Fruit fly (Drosophila melanogaster): Measurements from ENCODE around the gene CG17803.
"Not testable (repeated sequence)": the region's sequence is repeated elsewhere in the genome, so short reads cannot be mapped to it uniquely, and the experiment has no call there.

Gene CG17803

DNA sequence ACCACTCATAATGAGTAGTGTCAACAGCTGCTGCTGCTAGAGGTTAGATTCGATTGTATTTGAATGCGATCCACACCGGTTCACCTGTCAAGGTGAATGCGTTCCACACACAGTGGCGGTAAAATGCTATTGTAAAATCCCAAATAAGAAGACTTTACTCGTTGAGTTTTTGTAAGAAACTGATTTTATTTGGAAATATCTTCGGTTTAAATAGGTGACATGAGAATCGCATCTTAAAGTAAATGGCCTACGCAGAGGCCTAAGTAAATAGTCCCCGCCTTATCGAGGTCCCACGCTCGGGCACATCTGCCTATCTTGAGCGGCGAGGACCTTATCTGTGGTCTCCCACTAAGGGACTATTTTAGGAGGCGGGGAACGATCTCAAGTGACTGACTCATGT is 38.2 kb downstream of the CG17803 start, which contains the start of gene TyrR:
Gene TyrR (minus strand): TSS at position 101 of the 400 bp plus-strand sequence.
- not testable (repeated sequence) for TF ChIP-seq CG17801 (GFP tag; optimal IDR thresholded peaks at IDR 0.05; ENCODE audit: partially characterized antibody)

DNA sequence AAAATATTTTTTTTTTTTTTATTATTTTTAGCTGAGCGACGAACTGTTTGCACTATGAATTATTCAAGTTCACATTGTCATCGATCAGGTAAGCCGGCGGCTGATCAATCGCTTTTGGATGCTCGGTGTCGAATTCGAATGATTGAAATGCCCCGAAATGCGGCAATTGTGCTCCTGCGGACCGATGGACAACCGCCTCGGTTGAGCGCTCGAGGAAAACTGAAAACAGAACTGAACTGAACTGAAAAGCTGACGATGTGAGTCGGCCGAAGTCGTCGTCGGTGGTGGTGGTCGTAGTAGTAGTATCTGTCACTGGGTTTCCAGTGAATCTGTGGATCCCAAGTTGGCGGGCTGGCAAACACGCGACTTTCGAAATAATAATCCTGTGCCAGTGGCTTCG is 39.1 kb downstream of the CG17803 start:
- no peak for TF ChIP-seq CG17801 (GFP tag; optimal IDR thresholded peaks at IDR 0.05; ENCODE audit: partially characterized antibody)

DNA sequence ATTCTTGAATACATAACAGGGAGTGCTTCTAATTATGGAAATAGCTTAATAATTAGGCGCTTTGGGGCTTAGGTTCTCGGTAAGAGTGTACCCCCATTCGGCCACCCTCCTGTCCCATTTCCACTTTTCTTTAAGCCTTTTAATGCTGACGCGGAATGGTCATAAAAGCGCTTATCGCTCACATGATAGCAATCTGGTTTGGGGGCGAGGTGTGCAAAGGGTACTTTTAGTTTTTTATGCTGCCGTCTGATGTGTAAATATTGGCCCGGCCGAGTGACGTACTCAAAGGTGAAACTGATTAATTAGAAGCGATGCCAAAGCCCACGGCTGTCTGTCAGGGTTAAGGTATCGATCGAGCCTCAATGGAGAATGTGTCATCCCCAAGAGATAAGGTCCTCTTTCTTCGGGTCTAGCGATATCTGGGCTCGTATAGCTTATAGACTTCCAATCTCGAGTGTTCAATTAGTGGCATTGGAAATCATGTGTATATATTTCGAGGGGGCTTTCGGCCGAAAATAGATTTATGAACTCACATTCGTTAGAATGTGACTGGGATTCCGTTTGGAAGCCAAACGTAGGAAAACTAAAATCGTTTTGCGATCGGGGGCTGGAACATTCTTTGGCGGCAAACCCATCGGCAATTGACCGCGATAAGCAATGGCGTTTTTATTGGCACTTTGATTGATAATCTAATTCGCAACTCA is 41.4 kb downstream of the CG17803 start:
- TF ChIP-seq CG17801 (GFP tag; optimal IDR thresholded peaks at IDR 0.05; ENCODE audit: partially characterized antibody): no peak

DNA sequence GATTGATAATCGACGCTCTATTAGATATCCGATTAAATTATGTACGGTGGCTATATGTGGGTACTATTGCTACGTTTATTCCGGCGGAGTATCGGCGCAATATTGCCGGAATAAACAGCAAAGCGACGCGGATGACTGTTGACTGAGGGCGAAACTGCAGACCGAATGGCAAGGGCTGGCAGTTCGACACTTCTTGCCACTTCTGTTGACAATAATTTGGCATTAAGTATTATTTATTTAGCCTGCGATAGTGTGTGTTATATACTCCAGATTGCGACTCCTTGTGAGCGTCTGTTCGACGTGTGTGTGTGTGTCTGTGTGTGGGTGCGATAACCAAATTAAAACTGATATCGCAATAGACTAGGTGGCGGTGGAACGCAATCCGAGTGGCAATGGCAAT is 42.4 kb downstream of the CG17803 start:
- TF ChIP-seq CG17801 (GFP tag; optimal IDR thresholded peaks at IDR 0.05; ENCODE audit: partially characterized antibody): no peak
